Fruit fly (Drosophila melanogaster) whole organism, embryonic: ENCODE results near the gene CG33160.
A peak's percentile ranks its signal among the peaks of the same experiment; 100 is the strongest.

Experiments used
- CG10209 ChIP-seq: fragments of 200-800 bp; sonication (Bioruptor generic); optimal IDR thresholded peaks from 3 replicates; lab custom pipeline; 2017; ENCODE audit warnings: missing biosample characterization, mild to moderate bottlenecking, missing genetic modification characterization, missing genetic modification reagents
- CG10321 ChIP-seq: fragments of 200-800 bp; sonication (Bioruptor generic); IDR thresholded peaks from 2 replicates; pipeline ENCODE4 v1.3.6; 2022; ENCODE audit warnings: missing biosample characterization, missing genetic modification characterization
- CG10431 ChIP-seq: fragments of 200-800 bp; sonication (Bioruptor generic); optimal IDR thresholded peaks from 3 replicates; lab custom pipeline; 2018; ENCODE audit warnings: missing biosample characterization, mild to moderate bottlenecking, missing genetic modification characterization
- CG12744 ChIP-seq: fragments of 200-800 bp; sonication (Bioruptor generic); optimal IDR thresholded peaks from 2 replicates; lab custom pipeline; 2016; ENCODE audit warnings: missing biosample characterization, missing genetic modification characterization
- CG15011 ChIP-seq: fragments of 200-800 bp; sonication (Bioruptor generic); optimal IDR thresholded peaks from 3 replicates; lab custom pipeline; 2018; ENCODE audit warnings: missing biosample characterization, mild to moderate bottlenecking, missing genetic modification characterization
- CG1647 ChIP-seq: fragments of 200-800 bp; sonication (Bioruptor generic); optimal IDR thresholded peaks from 3 replicates; lab custom pipeline; 2016; ENCODE audit warnings: missing biosample characterization, missing genetic modification characterization
- CG16815 ChIP-seq: fragments of 200-800 bp; sonication (Bioruptor generic); optimal IDR thresholded peaks from 3 replicates; lab custom pipeline; 2017; ENCODE audit warnings: missing biosample characterization, mild to moderate bottlenecking, missing genetic modification characterization
- CG17186 ChIP-seq: fragments of 200-800 bp; sonication (Bioruptor generic); optimal IDR thresholded peaks from 3 replicates; lab custom pipeline; 2017; ENCODE audit warnings: missing biosample characterization, missing genetic modification reagents, missing genetic modification characterization
- CG17612 ChIP-seq: fragments of 200-800 bp; sonication (Bioruptor generic); IDR thresholded peaks from 2 replicates; pipeline ENCODE4 v1.3.6; 2022; ENCODE audit warnings: missing biosample characterization, missing genetic modification characterization
- CG17912 ChIP-seq: fragments of 200-800 bp; sonication (Bioruptor generic); optimal IDR thresholded peaks from 2 replicates; lab custom pipeline; 2018; ENCODE audit warnings: missing biosample characterization, mild to moderate bottlenecking, missing genetic modification characterization
- CG18011 ChIP-seq: fragments of 200-800 bp; sonication (Bioruptor generic); optimal IDR thresholded peaks from 2 replicates; lab custom pipeline; 2017; ENCODE audit warnings: missing biosample characterization, missing genetic modification characterization, mild to moderate bottlenecking, moderate library complexity, missing genotype
- CG31365 ChIP-seq: fragments of 200-800 bp; sonication (Bioruptor generic); optimal IDR thresholded peaks from 2 replicates; lab custom pipeline; 2018; ENCODE audit warnings: missing biosample characterization, mild to moderate bottlenecking, missing genetic modification characterization
- CG32532 ChIP-seq: fragments of 200-800 bp; sonication (Bioruptor generic); IDR thresholded peaks from 2 replicates; pipeline ENCODE4 v1.3.6; 2022; ENCODE audit warnings: missing biosample characterization, missing genetic modification characterization
- CG32772 ChIP-seq: fragments of 200-800 bp; sonication (Bioruptor generic); IDR thresholded peaks from 2 replicates; pipeline ENCODE4 v1.3.6; 2022; ENCODE audit warnings: missing biosample characterization, missing genetic modification characterization
- CG34422 ChIP-seq: fragments of 200-800 bp; sonication (Bioruptor generic); IDR thresholded peaks from 3 replicates; pipeline ENCODE4 v1.3.6; 2022; ENCODE audit warnings: missing biosample characterization, missing genetic modification characterization
- CG6765 ChIP-seq: fragments of 200-800 bp; sonication (Bioruptor generic); optimal IDR thresholded peaks from 3 replicates; lab custom pipeline; 2017; ENCODE audit warnings: missing biosample characterization, mild to moderate bottlenecking, missing genetic modification characterization
- Chrac-16 ChIP-seq: fragments of 200-800 bp; sonication (Bioruptor generic); optimal IDR thresholded peaks from 3 replicates; lab custom pipeline; 2016; ENCODE audit warnings: missing biosample characterization, missing genetic modification characterization
- CkIIα-i1 ChIP-seq: fragments of 200-800 bp; sonication (Bioruptor generic); IDR thresholded peaks from 2 replicates; pipeline ENCODE4 v1.3.6; 2022; ENCODE audit warnings: missing biosample characterization, missing genetic modification characterization
- CoRest ChIP-seq: fragments of 200-800 bp; sonication (Bioruptor generic); optimal IDR thresholded peaks from 3 replicates; lab custom pipeline; 2018; ENCODE audit warnings: missing biosample characterization, mild to moderate bottlenecking, missing genetic modification characterization, moderate library complexity
- D ChIP-seq, 2 experiments: fragments of 200-800 bp in 1 of 2; fragments of >200 bp in 1 of 2; sonication (Bioruptor generic) in 1 of 2; optimal IDR thresholded peaks; 2 replicates in 1 of 2; 3 replicates in 1 of 2; lab custom pipeline; 2017; ENCODE audit warnings: mild to moderate bottlenecking in 1 of 2, missing biosample characterization in 1 of 2, missing genetic modification characterization in 1 of 2, missing genetic modification reagents in 1 of 2
- Dad ChIP-seq: fragments of 200-800 bp; sonication (Bioruptor generic); optimal IDR thresholded peaks from 3 replicates; lab custom pipeline; 2016; ENCODE audit warnings: missing biosample characterization, missing genetic modification characterization
- Dll ChIP-seq: fragments of 200-800 bp; sonication (Bioruptor generic); IDR thresholded peaks from 4 replicates; pipeline ENCODE4 v1.3.6; 2022; ENCODE audit warnings: missing biosample characterization, missing genetic modification characterization; ENCODE audit not compliant: partially characterized antibody
- Fer2 ChIP-seq: fragments of 200-800 bp; sonication (Bioruptor generic); optimal IDR thresholded peaks from 2 replicates; lab custom pipeline; 2018; ENCODE audit warnings: missing biosample characterization, mild to moderate bottlenecking, missing genetic modification characterization, moderate library complexity
- H15 ChIP-seq: fragments of 200-800 bp; sonication (Bioruptor generic); IDR thresholded peaks from 3 replicates; pipeline ENCODE4 v1.3.6; 2022; ENCODE audit warnings: missing biosample characterization, missing genetic modification characterization
- Hmx ChIP-seq: fragments of 200-800 bp; sonication (Bioruptor generic); optimal IDR thresholded peaks from 2 replicates; lab custom pipeline; 2016; ENCODE audit warnings: missing biosample characterization, missing genetic modification characterization
- Hsf ChIP-seq: fragments of 200-800 bp; sonication (Bioruptor generic); optimal IDR thresholded peaks from 3 replicates; lab custom pipeline; 2016; ENCODE audit warnings: missing biosample characterization, missing genetic modification characterization
- Oli ChIP-seq: fragments of 200-800 bp; sonication (Bioruptor generic); optimal IDR thresholded peaks from 2 replicates; lab custom pipeline; 2018; ENCODE audit warnings: missing biosample characterization, mild to moderate bottlenecking, missing genetic modification characterization, moderate library complexity
- PHDP ChIP-seq: fragments of 200-800 bp; sonication (Bioruptor generic); optimal IDR thresholded peaks from 3 replicates; lab custom pipeline; 2018; ENCODE audit warnings: missing biosample characterization, mild to moderate bottlenecking, missing genetic modification characterization, moderate library complexity
- Scr ChIP-seq: fragments of 200-800 bp; sonication (Bioruptor generic); IDR thresholded peaks from 2 replicates; pipeline ENCODE4 v1.3.6; 2022; ENCODE audit warnings: missing biosample characterization, missing genetic modification characterization; ENCODE audit not compliant: partially characterized antibody
- Side ChIP-seq: fragments of 200-800 bp; sonication (Bioruptor generic); optimal IDR thresholded peaks from 2 replicates; lab custom pipeline; 2016; ENCODE audit warnings: missing biosample characterization, missing genetic modification characterization
- Taf1 ChIP-seq: fragments of 200-800 bp; sonication (Bioruptor generic); IDR thresholded peaks from 2 replicates; pipeline ENCODE4 v1.3.6; 2022; ENCODE audit warnings: missing biosample characterization, missing genetic modification characterization
- Vsx1 ChIP-seq: fragments of 200-800 bp; sonication (Bioruptor generic); optimal IDR thresholded peaks from 2 replicates; lab custom pipeline; 2017; ENCODE audit warnings: missing biosample characterization, mild to moderate bottlenecking, missing genetic modification characterization, missing genetic modification reagents
- bab2 ChIP-seq: fragments of 200-800 bp; sonication (Bioruptor generic); optimal IDR thresholded peaks from 2 replicates; lab custom pipeline; 2016; ENCODE audit warnings: missing biosample characterization, missing genetic modification characterization
- bcd ChIP-seq: fragments of 200-800 bp; sonication (Bioruptor generic); optimal IDR thresholded peaks from 2 replicates; lab custom pipeline; 2017; ENCODE audit warnings: missing biosample characterization, mild to moderate bottlenecking, missing genetic modification characterization
- bsh ChIP-seq, 2 experiments: fragments of 200-800 bp; sonication (Bioruptor generic); optimal IDR thresholded peaks; 2 replicates each; lab custom pipeline; 2017 to 2018; ENCODE audit warnings: mild to moderate bottlenecking in 2 of 2, missing biosample characterization in 2 of 2, missing genetic modification characterization in 2 of 2, moderate library complexity in 1 of 2
- btn ChIP-seq: fragments of 200-800 bp; sonication (Bioruptor generic); optimal IDR thresholded peaks from 2 replicates; lab custom pipeline; 2016; ENCODE audit warnings: missing biosample characterization, missing genetic modification characterization
- exex ChIP-seq: fragments of 200-800 bp; sonication (Bioruptor generic); optimal IDR thresholded peaks from 4 replicates; lab custom pipeline; 2018; ENCODE audit warnings: missing biosample characterization, mild to moderate bottlenecking, missing genetic modification characterization, moderate library complexity
- gsb-n ChIP-seq: fragments of 200-800 bp; sonication (Bioruptor generic); optimal IDR thresholded peaks from 3 replicates; lab custom pipeline; 2018; ENCODE audit warnings: missing biosample characterization, mild to moderate bottlenecking, missing genetic modification characterization
- hb ChIP-seq: fragments of 200-800 bp; sonication (Bioruptor generic); IDR thresholded peaks from 3 replicates; pipeline ENCODE4 v1.3.6; 2022; ENCODE audit warnings: missing biosample characterization, missing genetic modification characterization; ENCODE audit not compliant: partially characterized antibody
- hkb ChIP-seq, 2 experiments: fragments of 200-800 bp in 1 of 2; fragments of >200 bp in 1 of 2; sonication (Bioruptor generic) in 1 of 2; IDR thresholded peaks in 1 of 2; optimal IDR thresholded peaks in 1 of 2; 2 replicates each; pipeline versions ENCODE4 v1.3.6 to Lab custom; 2017 to 2022; ENCODE audit warnings: missing biosample characterization in 1 of 2, missing genetic modification characterization in 1 of 2
- hth ChIP-seq: fragments of >200 bp; optimal IDR thresholded peaks from 2 replicates; lab custom pipeline; 2017; ENCODE audit warnings: inconsistent platforms
- kay ChIP-seq: fragments of 200-800 bp; sonication (Bioruptor generic); optimal IDR thresholded peaks from 2 replicates; lab custom pipeline; 2016; ENCODE audit warnings: missing biosample characterization, missing genetic modification characterization
- luna ChIP-seq: fragments of 200-800 bp; sonication (Bioruptor generic); optimal IDR thresholded peaks from 2 replicates; lab custom pipeline; 2016; ENCODE audit warnings: missing biosample characterization, missing genetic modification characterization
- ranshi ChIP-seq: fragments of 200-800 bp; sonication (Bioruptor generic); IDR thresholded peaks from 2 replicates; pipeline ENCODE4 v1.3.6; 2022; ENCODE audit warnings: missing biosample characterization, missing genetic modification characterization
- tll ChIP-seq, 2 experiments: fragments of 200-800 bp in 1 of 2; fragments of >200 bp in 1 of 2; sonication (Bioruptor generic) in 1 of 2; optimal IDR thresholded peaks; 2 replicates each; lab custom pipeline; 2017 to 2019; ENCODE audit warnings: missing biosample characterization in 2 of 2, missing genetic modification characterization in 2 of 2, mild to moderate bottlenecking in 1 of 2, moderate library complexity in 1 of 2
- twi ChIP-seq: fragments of 200-800 bp; optimal IDR thresholded peaks from 2 replicates; lab custom pipeline; 2019; ENCODE audit warnings: missing biosample characterization, mild to moderate bottlenecking, missing genetic modification characterization, moderate library complexity
- zfh2 ChIP-seq: fragments of 200-800 bp; sonication (Bioruptor generic); optimal IDR thresholded peaks from 2 replicates; lab custom pipeline; 2016; ENCODE audit warnings: missing biosample characterization, missing genetic modification characterization

The CG33160 gene

dm6 chr3L:3198447-3199402, 7.4 kb downstream of the CG33160 start, which contains the start of the genes CG32276 and gry (continued):
- TF ChIP-seq Scr (GFP tag; lab: Robert Waterston, UW) = peak; percentile 53
- TF ChIP-seq Fer2 (tag; lab: Kevin White, UChicago) = peak; percentile 42
- peak; percentile 78 for TF ChIP-seq CoRest (tag; lab: Kevin White, UChicago)
- no peak for TF ChIP-seq Vsx1
- peak; percentile 73 for TF ChIP-seq bcd (GFP tag; lab: Kevin White, UChicago)
- TF ChIP-seq gsb-n = no peak
- peak; percentile 49; the same call in 1 of the 2 replicates for TF ChIP-seq Taf1 (GFP tag; lab: Robert Waterston, UW)
- no peak for TF ChIP-seq CG12744 (GFP tag; lab: Kevin White, UChicago)
- TF ChIP-seq hth (lab: Kevin White, UChicago) = no peak
- peak; percentile 27 for TF ChIP-seq D (optimal IDR thresholded peaks at IDR 0.05; lab: Kevin White, UChicago)
- peak; percentile 48 for TF ChIP-seq D (GFP tag; optimal IDR thresholded peaks at IDR 0.05; lab: Kevin White, UChicago)
- TF ChIP-seq CG10321 (GFP tag; lab: Robert Waterston, UW) = no peak
- TF ChIP-seq CG34422 = peak; percentile 73
- no peak for TF ChIP-seq Hmx (GFP tag; lab: Kevin White, UChicago)
- TF ChIP-seq Side = peak; percentile 86
- peak; percentile 54 for TF ChIP-seq Oli (tag; lab: Kevin White, UChicago)
- peak in 1 of 2 experiments; percentile 66 for TF ChIP-seq bsh (GFP tag; optimal IDR thresholded peaks at IDR 0.05; lab: Kevin White, UChicago)
- TF ChIP-seq exex = peak; percentile 42
- TF ChIP-seq CG1647 (GFP tag; lab: Kevin White, UChicago) = peak; percentile 79
- TF ChIP-seq hb (GFP tag; lab: Robert Waterston, UW) = no peak
- TF ChIP-seq CG31365 (tag; lab: Kevin White, UChicago) = no peak
- TF ChIP-seq CG32532 (GFP tag; lab: Robert Waterston, UW) = peak; percentile 81
- TF ChIP-seq CkIIα-i1 = no peak
- peak; percentile 7 for TF ChIP-seq CG17912 (GFP tag; lab: Kevin White, UChicago)
- TF ChIP-seq luna (GFP tag; lab: Kevin White, UChicago) = no peak
- peak; percentile 85 for TF ChIP-seq Hsf (GFP tag; lab: Kevin White, UChicago)
- no peak for TF ChIP-seq CG17612
- peak; percentile 68 for TF ChIP-seq Dad (GFP tag; lab: Kevin White, UChicago)
- TF ChIP-seq tll (GFP tag; optimal IDR thresholded peaks at IDR 0.05; lab: Kevin White, UChicago) = peak; percentile 64 to 72
- TF ChIP-seq hkb (optimal IDR thresholded peaks at IDR 0.05; lab: Kevin White, UChicago) = peak; percentile 33
- peak; percentile 65 for TF ChIP-seq hkb (GFP tag; IDR thresholded peaks at IDR 0.05; lab: Robert Waterston, UW)
- no peak for TF ChIP-seq PHDP (tag; lab: Kevin White, UChicago)
- peak; percentile 85 for TF ChIP-seq zfh2 (GFP tag; lab: Kevin White, UChicago)
- TF ChIP-seq CG18011 (GFP tag; lab: Kevin White, UChicago) = peak; percentile 49
- TF ChIP-seq CG15011 (GFP tag; lab: Kevin White, UChicago) = no peak
- TF ChIP-seq Dll (GFP tag; lab: Robert Waterston, UW) = peak; percentile 43; the same call in 1 of the 4 replicates
- TF ChIP-seq CG10209 (GFP tag; lab: Kevin White, UChicago) = peak; percentile 64
- TF ChIP-seq bab2 (GFP tag; lab: Kevin White, UChicago) = peak; percentile 82
- peak; percentile 73 for TF ChIP-seq CG32772 (GFP tag; lab: Robert Waterston, UW)
- TF ChIP-seq H15 = peak; percentile 63; the same call in 2 of the 3 replicates
- peak; percentile 79 for TF ChIP-seq Chrac-16 (GFP tag; lab: Kevin White, UChicago)
- TF ChIP-seq btn (GFP tag; lab: Kevin White, UChicago) = peak; percentile 58
- peak; percentile 83 for TF ChIP-seq kay (GFP tag; lab: Kevin White, UChicago)
- no peak for TF ChIP-seq CG10431
- peak; percentile 44 for TF ChIP-seq ranshi (GFP tag; lab: Robert Waterston, UW)
- TF ChIP-seq CG16815 (GFP tag; lab: Kevin White, UChicago) = peak; percentile 47
- peak; percentile 81 for TF ChIP-seq CG17186 (GFP tag; lab: Kevin White, UChicago)
- TF ChIP-seq CG6765 (GFP tag; lab: Kevin White, UChicago) = no peak
- TF ChIP-seq twi = peak; percentile 61
